Fruit fly (Drosophila melanogaster): Measurements from ENCODE around the gene Tsp74F.

DNA sequence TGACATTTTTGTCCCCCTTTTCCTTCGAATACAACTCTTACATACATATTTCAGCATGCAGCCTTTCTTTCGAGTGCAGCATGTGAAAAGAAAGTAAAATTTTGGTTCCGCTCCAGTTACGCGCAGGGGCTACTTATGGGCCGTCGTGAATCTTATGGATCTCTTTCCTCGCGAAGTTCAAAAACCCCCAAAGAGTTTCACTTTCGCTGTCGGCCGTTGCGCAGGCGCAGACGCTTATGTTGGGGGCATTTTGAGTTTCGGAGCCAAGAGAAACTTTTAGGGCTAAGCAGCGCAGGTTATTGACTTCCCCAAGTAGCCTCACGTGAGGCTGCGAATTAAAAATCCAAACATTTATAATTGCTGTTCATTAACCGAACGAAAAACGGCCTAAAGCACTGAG is 43.0 kb upstream of the Tsp74F start:
- TF ChIP-seq EcR (GFP tag; optimal IDR thresholded peaks at IDR 0.05) (no peak), psq (optimal IDR thresholded peaks at IDR 0.05) (no peak)
